Worm (Caenorhabditis elegans) whole organism, late embryonic: ENCODE results near the gene npr-32.

Source experiments
- C08G9.2 ChIP-seq: sonication (generic microtip); optimal IDR thresholded peaks from 2 replicates; lab custom pipeline; 2016; ENCODE audit warnings: mild to moderate bottlenecking, missing genetic modification characterization, moderate library complexity, missing compliant biosample characterization
- F13H6.1 ChIP-seq: sonication (generic microtip); optimal IDR thresholded peaks from 2 replicates; lab custom pipeline; 2016; ENCODE audit warnings: missing genetic modification characterization, missing compliant biosample characterization
- K02D7.2 ChIP-seq: sonication (generic microtip); optimal IDR thresholded peaks from 2 replicates; lab custom pipeline; 2017; ENCODE audit warnings: mild to moderate bottlenecking, missing genetic modification characterization, missing compliant biosample characterization
- K09A11.1 ChIP-seq: sonication (generic microtip); optimal IDR thresholded peaks from 2 replicates; lab custom pipeline; 2017; ENCODE audit warnings: antibody characterized with exemption, mild to moderate bottlenecking, missing genetic modification characterization, missing compliant biosample characterization; ENCODE audit not compliant: insufficient read depth
- T23F11.4 ChIP-seq: fragments of 200-800 bp; sonication (Bioruptor generic); optimal IDR thresholded peaks from 2 replicates; lab custom pipeline; 2018; ENCODE audit warnings: mild to moderate bottlenecking, missing genetic modification characterization, missing compliant biosample characterization
- ceh-18 ChIP-seq: sonication (generic microtip); optimal IDR thresholded peaks from 2 replicates; lab custom pipeline; 2016; ENCODE audit warnings: missing genetic modification characterization, missing compliant biosample characterization
- ceh-2 ChIP-seq: sonication (generic microtip); optimal IDR thresholded peaks from 2 replicates; lab custom pipeline; 2016; ENCODE audit warnings: missing genotype, missing genetic modification characterization, missing compliant biosample characterization
- ceh-22 ChIP-seq: sonication (generic microtip); optimal IDR thresholded peaks from 2 replicates; lab custom pipeline; 2017; ENCODE audit warnings: missing biosample characterization, missing genetic modification characterization
- ceh-24 ChIP-seq: sonication (generic microtip); optimal IDR thresholded peaks from 2 replicates; lab custom pipeline; 2016; ENCODE audit warnings: mild to moderate bottlenecking, missing genetic modification characterization, missing compliant biosample characterization
- ceh-30 ChIP-seq: fragments of 150-350 bp; optimal IDR thresholded peaks from 2 replicates; lab custom pipeline; 2014; ENCODE audit warnings: missing biosample characterization, missing genetic modification characterization
- ceh-31 ChIP-seq: sonication (generic microtip); optimal IDR thresholded peaks from 2 replicates; lab custom pipeline; 2016; ENCODE audit warnings: missing genetic modification characterization, missing compliant biosample characterization
- ceh-45 ChIP-seq: fragments of 200-800 bp; sonication (Bioruptor generic); IDR thresholded peaks from 2 replicates; pipeline ENCODE4 v1.3.6; 2022; ENCODE audit warnings: missing genetic modification reagents, missing genetic modification characterization, missing compliant biosample characterization
- ceh-48 ChIP-seq: sonication (generic microtip); optimal IDR thresholded peaks from 2 replicates; lab custom pipeline; 2016; ENCODE audit warnings: missing genetic modification characterization, inconsistent platforms, missing compliant biosample characterization
- ceh-9 ChIP-seq: sonication (generic microtip); optimal IDR thresholded peaks from 2 replicates; lab custom pipeline; 2016; ENCODE audit warnings: mild to moderate bottlenecking, missing genetic modification characterization, inconsistent platforms, missing compliant biosample characterization
- che-1 ChIP-seq: sonication (generic microtip); optimal IDR thresholded peaks from 2 replicates; lab custom pipeline; 2016; ENCODE audit warnings: mild to moderate bottlenecking, missing genetic modification characterization, missing compliant biosample characterization
- dmd-4 ChIP-seq: sonication (generic microtip); optimal IDR thresholded peaks from 2 replicates; lab custom pipeline; 2016; ENCODE audit warnings: borderline replicate concordance, missing genetic modification characterization, missing compliant biosample characterization
- elt-2 ChIP-seq: sonication (generic microtip); optimal IDR thresholded peaks from 2 replicates; lab custom pipeline; 2016; ENCODE audit warnings: missing genetic modification reagents, missing genetic modification characterization, missing compliant biosample characterization
- elt-4 ChIP-seq: sonication (generic microtip); optimal IDR thresholded peaks from 2 replicates; lab custom pipeline; 2016; ENCODE audit warnings: missing genetic modification characterization, missing compliant biosample characterization
- ets-4 ChIP-seq: sonication (generic microtip); optimal IDR thresholded peaks from 2 replicates; lab custom pipeline; 2016; ENCODE audit warnings: missing genetic modification characterization, missing compliant biosample characterization
- eyg-1 ChIP-seq: sonication (generic microtip); optimal IDR thresholded peaks from 2 replicates; lab custom pipeline; 2016; ENCODE audit warnings: missing genotype, missing genetic modification characterization, missing compliant biosample characterization
- fax-1 ChIP-seq: sonication (generic microtip); optimal IDR thresholded peaks from 2 replicates; lab custom pipeline; 2016; ENCODE audit warnings: missing genotype, missing genetic modification characterization, missing compliant biosample characterization
- fkh-10 ChIP-seq: fragments of 150-350 bp; optimal IDR thresholded peaks from 2 replicates; lab custom pipeline; 2014; ENCODE audit warnings: missing biosample characterization, missing genetic modification reagents, missing genetic modification characterization
- gmeb-2 ChIP-seq: sonication (generic microtip); optimal IDR thresholded peaks from 2 replicates; lab custom pipeline; 2016; ENCODE audit warnings: missing genetic modification characterization, inconsistent platforms, missing compliant biosample characterization
- hlh-13 ChIP-seq: fragments of 200-800 bp; sonication (Bioruptor generic); optimal IDR thresholded peaks from 2 replicates; lab custom pipeline; 2018; ENCODE audit warnings: mild to moderate bottlenecking, missing genetic modification characterization, missing compliant biosample characterization
- hlh-15 ChIP-seq: sonication (generic microtip); optimal IDR thresholded peaks from 2 replicates; lab custom pipeline; 2016; ENCODE audit warnings: missing genetic modification characterization, missing compliant biosample characterization
- hlh-6 ChIP-seq: sonication (generic microtip); optimal IDR thresholded peaks from 2 replicates; lab custom pipeline; 2016; ENCODE audit warnings: missing genotype, missing genetic modification characterization, missing compliant biosample characterization
- hlh-8 ChIP-seq: sonication (generic microtip); optimal IDR thresholded peaks from 2 replicates; lab custom pipeline; 2016; ENCODE audit warnings: missing genotype, missing genetic modification characterization, missing compliant biosample characterization
- lim-6 ChIP-seq: sonication (generic microtip); optimal IDR thresholded peaks from 2 replicates; lab custom pipeline; 2016; ENCODE audit warnings: missing genetic modification characterization, missing compliant biosample characterization
- lin-11 ChIP-seq: fragments of 200-800 bp; sonication (Bioruptor generic); optimal IDR thresholded peaks from 2 replicates; lab custom pipeline; 2018; ENCODE audit warnings: mild to moderate bottlenecking, missing genetic modification characterization, missing compliant biosample characterization
- madf-2 ChIP-seq: sonication (generic microtip); optimal IDR thresholded peaks from 2 replicates; lab custom pipeline; 2017; ENCODE audit warnings: missing genetic modification characterization, missing compliant biosample characterization
- mec-3 ChIP-seq: sonication (generic microtip); optimal IDR thresholded peaks from 2 replicates; lab custom pipeline; 2016; ENCODE audit warnings: borderline replicate concordance, missing genetic modification characterization, missing compliant biosample characterization
- nhr-11 ChIP-seq: fragments of 150-350 bp; optimal IDR thresholded peaks from 2 replicates; lab custom pipeline; 2014; ENCODE audit warnings: missing biosample characterization, missing genetic modification characterization
- npax-4 ChIP-seq: sonication (generic microtip); optimal IDR thresholded peaks from 2 replicates; lab custom pipeline; 2016; ENCODE audit warnings: missing genetic modification characterization, missing compliant biosample characterization
- odd-2 ChIP-seq: sonication (generic microtip); optimal IDR thresholded peaks from 2 replicates; lab custom pipeline; 2017; ENCODE audit warnings: antibody characterized with exemption, mild to moderate bottlenecking, missing genetic modification characterization, missing compliant biosample characterization
- pag-3 ChIP-seq: sonication (generic microtip); optimal IDR thresholded peaks from 2 replicates; lab custom pipeline; 2016; ENCODE audit warnings: missing compliant biosample characterization, missing genetic modification characterization, borderline replicate concordance
- pat-9 ChIP-seq: fragments of 200-800 bp; sonication (Bioruptor generic); optimal IDR thresholded peaks from 2 replicates; lab custom pipeline; 2018; ENCODE audit warnings: mild to moderate bottlenecking, missing genetic modification characterization, moderate library complexity, missing compliant biosample characterization
- pax-1 ChIP-seq: fragments of 150-350 bp; optimal IDR thresholded peaks from 2 replicates; lab custom pipeline; 2014; ENCODE audit warnings: missing biosample characterization, missing genetic modification characterization
- pha-4 ChIP-seq: fragments of 150-350 bp; optimal IDR thresholded peaks from 2 replicates; lab custom pipeline; 2018; ENCODE audit warnings: missing biosample characterization, missing genetic modification reagents, missing genetic modification characterization
- pqm-1 ChIP-seq: sonication (generic microtip); optimal IDR thresholded peaks from 2 replicates; lab custom pipeline; 2016; ENCODE audit warnings: missing genetic modification characterization, missing compliant biosample characterization
- pros-1 ChIP-seq: fragments of 150-350 bp; optimal IDR thresholded peaks from 2 replicates; lab custom pipeline; 2014; ENCODE audit warnings: missing biosample characterization, missing genetic modification reagents, missing genetic modification characterization
- ref-2 ChIP-seq: sonication (generic microtip); optimal IDR thresholded peaks from 2 replicates; lab custom pipeline; 2016; ENCODE audit warnings: missing genetic modification characterization, missing compliant biosample characterization
- rnt-1 ChIP-seq: sonication (generic microtip); optimal IDR thresholded peaks from 2 replicates; lab custom pipeline; 2016; ENCODE audit warnings: missing genetic modification characterization, missing compliant biosample characterization
- sdc-2 ChIP-seq: sonication (generic microtip); optimal IDR thresholded peaks from 2 replicates; lab custom pipeline; 2016; ENCODE audit warnings: missing genotype, missing genetic modification characterization, missing compliant biosample characterization
- sox-2 ChIP-seq: fragments of 200-800 bp; sonication (Bioruptor generic); IDR thresholded peaks from 2 replicates; pipeline ENCODE4 v1.3.6; 2022; ENCODE audit warnings: missing genetic modification reagents, missing genetic modification characterization, missing compliant biosample characterization
- sox-4 ChIP-seq: sonication (generic microtip); optimal IDR thresholded peaks from 2 replicates; lab custom pipeline; 2017; ENCODE audit warnings: mild to moderate bottlenecking, missing genetic modification characterization, inconsistent platforms, missing compliant biosample characterization
- tbx-2 ChIP-seq: sonication (generic microtip); optimal IDR thresholded peaks from 2 replicates; lab custom pipeline; 2016; ENCODE audit warnings: missing genetic modification characterization, missing compliant biosample characterization
- tbx-7 ChIP-seq: sonication (generic microtip); optimal IDR thresholded peaks from 2 replicates; lab custom pipeline; 2016; ENCODE audit warnings: missing genotype, missing genetic modification characterization, missing compliant biosample characterization
- ttx-3 ChIP-seq: sonication (generic microtip); optimal IDR thresholded peaks from 2 replicates; lab custom pipeline; 2016; ENCODE audit warnings: missing genetic modification reagents, missing genetic modification characterization, missing compliant biosample characterization
- unc-3 ChIP-seq, 2 experiments: fragments of 200-800 bp in 1 of 2; sonication (Bioruptor generic) in 1 of 2; sonication (generic microtip) in 1 of 2; conservative IDR thresholded peaks in 1 of 2; optimal IDR thresholded peaks in 1 of 2; 2 replicates each; pipeline versions ENCODE4 v1.3.6 to Lab custom; 2016 to 2022; ENCODE audit warnings: missing compliant biosample characterization in 2 of 2, missing genetic modification characterization in 2 of 2, missing genetic modification reagents in 1 of 2
- unc-42 ChIP-seq: sonication (generic microtip); optimal IDR thresholded peaks from 2 replicates; lab custom pipeline; 2016; ENCODE audit warnings: missing genotype, missing genetic modification characterization, missing compliant biosample characterization
- unc-55 ChIP-seq: sonication (generic microtip); optimal IDR thresholded peaks from 2 replicates; lab custom pipeline; 2017; ENCODE audit warnings: missing biosample characterization, missing genetic modification reagents, missing genetic modification characterization
- zip-5 ChIP-seq: sonication (generic microtip); optimal IDR thresholded peaks from 2 replicates; lab custom pipeline; 2016; ENCODE audit warnings: missing genetic modification characterization, missing compliant biosample characterization
- ztf-16 ChIP-seq: sonication (generic microtip); optimal IDR thresholded peaks from 2 replicates; lab custom pipeline; 2017; ENCODE audit warnings: missing genetic modification characterization, missing compliant biosample characterization

npr-32 gene

DNA sequence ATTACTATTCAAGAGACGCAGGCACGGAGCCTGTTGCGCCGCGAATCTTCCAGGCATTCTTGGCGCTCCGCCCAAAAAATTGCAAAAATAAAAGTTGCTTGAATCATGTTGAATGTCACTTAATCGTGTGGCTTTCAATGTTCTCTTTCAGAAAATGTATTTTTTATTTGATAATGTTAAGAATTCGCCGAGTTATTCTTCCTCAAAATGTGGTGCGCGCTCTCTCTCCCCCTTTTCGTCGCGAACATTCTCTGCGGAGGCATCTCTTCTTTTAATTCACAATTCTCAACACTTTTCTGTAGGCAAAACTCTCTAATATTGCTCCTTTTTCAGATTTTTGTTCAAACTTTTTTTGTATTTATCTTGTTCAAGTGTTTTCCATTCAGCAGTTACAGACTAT lies 47.5 kb upstream of the npr-32 start:
- TF ChIP-seq ztf-16 (tag; lab: Kevin White, UChicago), result peak; percentile 89
- peak; percentile 93 for TF ChIP-seq nhr-11 (tag; lab: Kevin White, UChicago)
- peak; percentile 54 for TF ChIP-seq madf-2 (tag; lab: Kevin White, UChicago)
- peak; percentile 33 for TF ChIP-seq ceh-24 (tag; lab: Kevin White, UChicago)
- TF ChIP-seq lim-6 (tag; lab: Kevin White, UChicago), result peak; percentile 80
- TF ChIP-seq C08G9.2 (tag; lab: Kevin White, UChicago), result peak; percentile 56
- TF ChIP-seq ceh-31 (tag; lab: Kevin White, UChicago), result peak; percentile 95
- TF ChIP-seq elt-2 (tag; lab: Kevin White, UChicago), result peak; percentile 82
- TF ChIP-seq zip-5, result no peak
- TF ChIP-seq pha-4 (tag; lab: Kevin White, UChicago), result no peak
- TF ChIP-seq pros-1 (tag; lab: Kevin White, UChicago), result peak; percentile 87
- TF ChIP-seq ceh-2, result peak; percentile 71
- peak; percentile 91 for TF ChIP-seq rnt-1
- TF ChIP-seq sdc-2 (tag; lab: Kevin White, UChicago), result peak; percentile 58
- TF ChIP-seq tbx-2 (tag; lab: Kevin White, UChicago), result peak; percentile 94
- peak; percentile 47 for TF ChIP-seq odd-2 (tag; lab: Kevin White, UChicago)
- TF ChIP-seq ceh-18, result peak; percentile 99
- peak; percentile 47 for TF ChIP-seq ttx-3 (tag; lab: Kevin White, UChicago)
- peak; percentile 40 for TF ChIP-seq hlh-15 (tag; lab: Kevin White, UChicago)
- TF ChIP-seq sox-2 (GFP tag; lab: Robert Waterston, UW), result peak; percentile 85
- TF ChIP-seq pax-1, result peak; percentile 90
- no peak for TF ChIP-seq ceh-22 (tag; lab: Kevin White, UChicago)
- TF ChIP-seq K09A11.1, result peak; percentile 78
- TF ChIP-seq mec-3 (tag; lab: Kevin White, UChicago), result peak; percentile 15
- peak; percentile 6 for TF ChIP-seq ceh-30
- TF ChIP-seq pag-3 (tag; lab: Kevin White, UChicago), result no peak
- TF ChIP-seq hlh-13 (GFP tag; lab: Kevin White, UChicago), result no peak
- peak; percentile 60 for TF ChIP-seq F13H6.1 (tag; lab: Kevin White, UChicago)
- peak; percentile 42 for TF ChIP-seq hlh-8 (tag; lab: Kevin White, UChicago)
- peak; percentile 65 for TF ChIP-seq pqm-1 (tag; lab: Kevin White, UChicago)
- no peak for TF ChIP-seq npax-4 (tag; lab: Kevin White, UChicago)
- no peak for TF ChIP-seq fkh-10 (GFP tag; lab: Kevin White, UChicago)
- peak; percentile 81 for TF ChIP-seq pat-9 (tag; lab: Kevin White, UChicago)
- peak; percentile 66 for TF ChIP-seq eyg-1
- TF ChIP-seq lin-11, result peak; percentile 3
- TF ChIP-seq ceh-45 (GFP tag; lab: Robert Waterston, UW), result no peak
- no peak for TF ChIP-seq hlh-6 (tag; lab: Kevin White, UChicago)
- peak; percentile 56; the same call in 1 of the 2 replicates for TF ChIP-seq unc-3 (GFP tag; conservative IDR thresholded peaks at IDR 0.05; lab: Robert Waterston, UW)
- TF ChIP-seq unc-3 (tag; optimal IDR thresholded peaks at IDR 0.05; lab: Kevin White, UChicago), result peak; percentile 58
- TF ChIP-seq gmeb-2 (tag; lab: Kevin White, UChicago), result peak; percentile 60
- TF ChIP-seq fax-1 (tag; lab: Kevin White, UChicago), result peak; percentile 30
- TF ChIP-seq unc-42 (tag; lab: Kevin White, UChicago), result peak; percentile 98
- peak; percentile 63 for TF ChIP-seq ceh-48 (tag; lab: Kevin White, UChicago)
- peak; percentile 54 for TF ChIP-seq sox-4 (tag; lab: Kevin White, UChicago)
- peak; percentile 89 for TF ChIP-seq unc-55
- peak; percentile 86 for TF ChIP-seq ets-4
- TF ChIP-seq ref-2, result peak; percentile 98
- TF ChIP-seq elt-4 (tag; lab: Kevin White, UChicago), result no peak
- peak; percentile 43 for TF ChIP-seq dmd-4
- TF ChIP-seq tbx-7 (tag; lab: Kevin White, UChicago), result peak; percentile 35
- peak; percentile 73 for TF ChIP-seq T23F11.4 (GFP tag; lab: Kevin White, UChicago)
- peak; percentile 36 for TF ChIP-seq K02D7.2 (tag; lab: Kevin White, UChicago)
- TF ChIP-seq che-1, result peak; percentile 71
- TF ChIP-seq ceh-9, result no peak
